Fruit fly (Drosophila melanogaster) whole organism, embryonic: ENCODE results near the gene Cyp12a5.

ENCODE experiments used
- Atf-2 ChIP-seq: fragments of 200-800 bp; sonication (Bioruptor generic); optimal IDR thresholded peaks from 2 replicates; lab custom pipeline; 2016; ENCODE audit warnings: missing biosample characterization, missing genetic modification characterization
- CG10267 ChIP-seq: fragments of 200-800 bp; sonication (Bioruptor generic); optimal IDR thresholded peaks from 2 replicates; lab custom pipeline; 2018; ENCODE audit warnings: missing biosample characterization, mild to moderate bottlenecking, missing genetic modification characterization, moderate library complexity
- CG10431 ChIP-seq: fragments of 200-800 bp; sonication (Bioruptor generic); optimal IDR thresholded peaks from 3 replicates; lab custom pipeline; 2018; ENCODE audit warnings: missing biosample characterization, mild to moderate bottlenecking, missing genetic modification characterization
- CG10543 ChIP-seq: fragments of 200-800 bp; sonication (Bioruptor generic); optimal IDR thresholded peaks from 3 replicates; lab custom pipeline; 2017; ENCODE audit warnings: missing biosample characterization, mild to moderate bottlenecking, missing genetic modification characterization, moderate library complexity
- CG11247 ChIP-seq: fragments of 200-800 bp; sonication (Bioruptor generic); IDR thresholded peaks from 2 replicates; pipeline ENCODE4 v1.3.6; 2022; ENCODE audit warnings: missing biosample characterization, missing genetic modification characterization
- CG11456 ChIP-seq: fragments of 200-800 bp; sonication (Bioruptor generic); IDR thresholded peaks from 3 replicates; pipeline ENCODE4 v1.3.6; 2022; ENCODE audit warnings: missing biosample characterization, missing genetic modification characterization
- CG12155 ChIP-seq: fragments of 200-800 bp; sonication (Bioruptor generic); optimal IDR thresholded peaks from 3 replicates; lab custom pipeline; 2016; ENCODE audit warnings: missing biosample characterization, missing genetic modification characterization
- CG12942 ChIP-seq: fragments of 200-800 bp; sonication (Bioruptor generic); optimal IDR thresholded peaks from 3 replicates; lab custom pipeline; 2016; ENCODE audit warnings: missing biosample characterization, missing genetic modification characterization
- CG14710 ChIP-seq: fragments of 200-800 bp; sonication (Bioruptor generic); optimal IDR thresholded peaks from 3 replicates; lab custom pipeline; 2019; ENCODE audit warnings: missing biosample characterization, mild to moderate bottlenecking, missing genetic modification characterization, moderate library complexity
- CG18764 ChIP-seq: fragments of 200-800 bp; sonication (Bioruptor generic); optimal IDR thresholded peaks from 3 replicates; lab custom pipeline; 2016; ENCODE audit warnings: missing biosample characterization, missing genetic modification characterization
- CG2889 ChIP-seq: fragments of 200-800 bp; sonication (Bioruptor generic); IDR thresholded peaks from 3 replicates; pipeline ENCODE4 v1.3.6; 2022; ENCODE audit warnings: missing biosample characterization, missing genetic modification characterization
- CG31224 ChIP-seq: fragments of 200-800 bp; sonication (Bioruptor generic); IDR thresholded peaks from 2 replicates; pipeline ENCODE4 v1.3.6; 2022; ENCODE audit warnings: missing biosample characterization, missing genetic modification characterization
- CG4360 ChIP-seq: fragments of 200-800 bp; sonication (Bioruptor generic); IDR thresholded peaks from 2 replicates; pipeline ENCODE4 v1.3.6; 2022; ENCODE audit warnings: missing biosample characterization, missing genetic modification characterization
- CG4730 ChIP-seq: fragments of 200-800 bp; sonication (Bioruptor generic); IDR thresholded peaks from 2 replicates; pipeline ENCODE4 v1.3.6; 2022; ENCODE audit warnings: missing biosample characterization, missing genetic modification characterization
- CG6654 ChIP-seq: fragments of 200-800 bp; sonication (Bioruptor generic); optimal IDR thresholded peaks from 2 replicates; lab custom pipeline; 2017; ENCODE audit warnings: missing biosample characterization, mild to moderate bottlenecking, missing genetic modification characterization
- CG6689 ChIP-seq: fragments of 200-800 bp; sonication (Bioruptor generic); IDR thresholded peaks from 2 replicates; pipeline ENCODE4 v1.3.6; 2022; ENCODE audit warnings: missing biosample characterization, missing genetic modification characterization
- CG7928 ChIP-seq: fragments of 200-800 bp; sonication (Bioruptor generic); optimal IDR thresholded peaks from 2 replicates; lab custom pipeline; 2017; ENCODE audit warnings: missing biosample characterization, mild to moderate bottlenecking, missing genetic modification characterization
- CG9932 ChIP-seq: fragments of 200-800 bp; sonication (Bioruptor generic); IDR thresholded peaks from 2 replicates; pipeline ENCODE4 v1.3.6; 2022; ENCODE audit warnings: missing biosample characterization, missing genetic modification characterization
- CHES-1-like ChIP-seq: fragments of 200-800 bp; sonication (Bioruptor generic); optimal IDR thresholded peaks from 2 replicates; lab custom pipeline; 2016; ENCODE audit warnings: missing biosample characterization, missing genetic modification characterization
- CrebB ChIP-seq: fragments of 200-800 bp; sonication (Bioruptor generic); optimal IDR thresholded peaks from 3 replicates; lab custom pipeline; 2018; ENCODE audit warnings: missing biosample characterization, mild to moderate bottlenecking, missing genetic modification characterization
- Fer3 ChIP-seq: fragments of 200-800 bp; sonication (Bioruptor generic); optimal IDR thresholded peaks from 2 replicates; lab custom pipeline; 2018; ENCODE audit warnings: missing biosample characterization, mild to moderate bottlenecking, missing genetic modification characterization, moderate library complexity
- Gsc ChIP-seq: fragments of 200-800 bp; sonication (Bioruptor generic); IDR thresholded peaks from 2 replicates; pipeline ENCODE4 v1.3.6; 2022; ENCODE audit warnings: missing biosample characterization, missing genetic modification characterization
- HHEX ChIP-seq: fragments of 200-800 bp; sonication (Bioruptor generic); optimal IDR thresholded peaks from 3 replicates; lab custom pipeline; 2017; ENCODE audit warnings: missing biosample characterization, mild to moderate bottlenecking, missing genetic modification characterization, missing genetic modification reagents
- HmgD ChIP-seq: fragments of 200-800 bp; sonication (Bioruptor generic); optimal IDR thresholded peaks from 3 replicates; lab custom pipeline; 2016; ENCODE audit warnings: missing biosample characterization, missing genetic modification characterization
- MESR4 ChIP-seq: fragments of 200-800 bp; sonication (Bioruptor generic); optimal IDR thresholded peaks from 2 replicates; lab custom pipeline; 2018; ENCODE audit warnings: missing biosample characterization, mild to moderate bottlenecking, missing genetic modification characterization, moderate library complexity
- NC2α ChIP-seq: fragments of 200-800 bp; sonication (Bioruptor generic); optimal IDR thresholded peaks from 2 replicates; lab custom pipeline; 2016; ENCODE audit warnings: missing biosample characterization, missing genetic modification characterization
- Optix ChIP-seq: fragments of 200-800 bp; sonication (Bioruptor generic); IDR thresholded peaks from 3 replicates; pipeline ENCODE4 v1.3.6; 2022; ENCODE audit warnings: missing biosample characterization, missing genetic modification characterization
- Side ChIP-seq: fragments of 200-800 bp; sonication (Bioruptor generic); optimal IDR thresholded peaks from 2 replicates; lab custom pipeline; 2016; ENCODE audit warnings: missing biosample characterization, missing genetic modification characterization
- Sry-β ChIP-seq: fragments of 200-800 bp; sonication (Bioruptor generic); optimal IDR thresholded peaks from 2 replicates; lab custom pipeline; 2018; ENCODE audit warnings: missing biosample characterization, mild to moderate bottlenecking, missing genetic modification characterization, moderate library complexity
- Ssrp ChIP-seq: fragments of 200-800 bp; sonication (Bioruptor generic); optimal IDR thresholded peaks from 2 replicates; lab custom pipeline; 2018; ENCODE audit warnings: missing biosample characterization, mild to moderate bottlenecking, missing genetic modification characterization, moderate library complexity
- Vsx1 ChIP-seq: fragments of 200-800 bp; sonication (Bioruptor generic); optimal IDR thresholded peaks from 2 replicates; lab custom pipeline; 2017; ENCODE audit warnings: missing biosample characterization, mild to moderate bottlenecking, missing genetic modification characterization, missing genetic modification reagents
- Xrp1 ChIP-seq: fragments of 200-800 bp; sonication (Bioruptor generic); IDR thresholded peaks from 2 replicates; pipeline ENCODE4 v1.3.6; 2022; ENCODE audit warnings: missing biosample characterization, missing genetic modification characterization
- YL-1 ChIP-seq: fragments of 200-800 bp; sonication (Bioruptor generic); optimal IDR thresholded peaks from 3 replicates; lab custom pipeline; 2017; ENCODE audit warnings: missing biosample characterization, mild to moderate bottlenecking, missing genetic modification characterization
- ato ChIP-seq: fragments of 200-800 bp; sonication (Bioruptor generic); IDR thresholded peaks from 2 replicates; pipeline ENCODE4 v1.3.6; 2022; ENCODE audit warnings: missing biosample characterization, missing genetic modification characterization; ENCODE audit not compliant: partially characterized antibody
- bbx ChIP-seq: fragments of 200-800 bp; sonication (Bioruptor generic); IDR thresholded peaks from 2 replicates; pipeline ENCODE4 v1.3.6; 2022; ENCODE audit warnings: missing biosample characterization, missing genetic modification characterization; ENCODE audit not compliant: partially characterized antibody
- bigmax ChIP-seq: fragments of 200-800 bp; sonication (Bioruptor generic); optimal IDR thresholded peaks from 2 replicates; lab custom pipeline; 2018; ENCODE audit warnings: missing biosample characterization, mild to moderate bottlenecking, missing genetic modification characterization
- dm ChIP-seq: fragments of 200-800 bp; sonication (Bioruptor generic); optimal IDR thresholded peaks from 3 replicates; lab custom pipeline; 2016; ENCODE audit warnings: missing biosample characterization, missing genetic modification characterization
- dpn ChIP-seq, 2 experiments: fragments of 200-800 bp; sonication (Bioruptor generic); optimal IDR thresholded peaks; 3 replicates each; lab custom pipeline; 2016; ENCODE audit warnings: missing biosample characterization in 2 of 2, missing genetic modification characterization in 2 of 2
- ems ChIP-seq: fragments of 200-800 bp; sonication (Bioruptor generic); optimal IDR thresholded peaks from 3 replicates; lab custom pipeline; 2016; ENCODE audit warnings: missing biosample characterization, missing genetic modification characterization
- gcm ChIP-seq: fragments of 200-800 bp; sonication (Bioruptor generic); optimal IDR thresholded peaks from 2 replicates; lab custom pipeline; 2019; ENCODE audit warnings: missing biosample characterization, mild to moderate bottlenecking, missing genetic modification characterization, moderate library complexity
- grau ChIP-seq: fragments of 200-800 bp; optimal IDR thresholded peaks from 3 replicates; lab custom pipeline; 2019; ENCODE audit warnings: missing biosample characterization, mild to moderate bottlenecking, missing genetic modification characterization, moderate library complexity
- lmd ChIP-seq: fragments of 200-800 bp; sonication (Bioruptor generic); IDR thresholded peaks from 2 replicates; pipeline ENCODE4 v1.3.6; 2022; ENCODE audit warnings: missing biosample characterization, missing genetic modification characterization
- nau ChIP-seq: fragments of 200-800 bp; sonication (Bioruptor generic); optimal IDR thresholded peaks from 3 replicates; lab custom pipeline; 2017; ENCODE audit warnings: missing biosample characterization, mild to moderate bottlenecking, missing genetic modification characterization, missing genetic modification reagents
- phol ChIP-seq: fragments of 200-800 bp; sonication (Bioruptor generic); optimal IDR thresholded peaks from 3 replicates; lab custom pipeline; 2018; ENCODE audit warnings: missing biosample characterization, mild to moderate bottlenecking, missing genetic modification characterization, moderate library complexity
- sna ChIP-seq: fragments of 200-800 bp; sonication (Bioruptor generic); IDR thresholded peaks from 2 replicates; pipeline ENCODE4 v1.3.6; 2022; ENCODE audit warnings: missing biosample characterization, missing genetic modification characterization; ENCODE audit not compliant: partially characterized antibody
- stwl ChIP-seq: fragments of 200-800 bp; sonication (Bioruptor generic); optimal IDR thresholded peaks from 3 replicates; lab custom pipeline; 2018; ENCODE audit warnings: missing biosample characterization, mild to moderate bottlenecking, missing genetic modification characterization, moderate library complexity
- tap ChIP-seq: fragments of 200-800 bp; optimal IDR thresholded peaks from 3 replicates; lab custom pipeline; 2019; ENCODE audit warnings: missing biosample characterization, mild to moderate bottlenecking, missing genetic modification characterization, moderate library complexity
- tll ChIP-seq, 2 experiments: fragments of 200-800 bp in 1 of 2; fragments of >200 bp in 1 of 2; sonication (Bioruptor generic) in 1 of 2; optimal IDR thresholded peaks; 2 replicates each; lab custom pipeline; 2017 to 2019; ENCODE audit warnings: missing biosample characterization in 2 of 2, missing genetic modification characterization in 2 of 2, mild to moderate bottlenecking in 1 of 2, moderate library complexity in 1 of 2
- tx ChIP-seq: fragments of 200-800 bp; sonication (Bioruptor generic); optimal IDR thresholded peaks from 2 replicates; lab custom pipeline; 2016; ENCODE audit warnings: missing biosample characterization, missing genetic modification characterization
- z ChIP-seq: fragments of 200-800 bp; sonication (Bioruptor generic); IDR thresholded peaks from 3 replicates; pipeline ENCODE4 v1.3.6; 2022; ENCODE audit warnings: missing biosample characterization, missing genetic modification characterization

The Cyp12a5 gene

dm6 chr3R:19162135-19162616 is 29.7 kb downstream of the Cyp12a5 start, which contains the start of the genes CG42359 and Nsun5 (continued):
- TF ChIP-seq NC2α (GFP tag; lab: Kevin White, UChicago): peak; percentile 76
- TF ChIP-seq CG7928: peak; percentile 98
- peak; percentile 92 for TF ChIP-seq CG10543 (GFP tag; lab: Kevin White, UChicago)
- peak; percentile 41 for TF ChIP-seq Vsx1 (GFP tag; lab: Kevin White, UChicago)
- TF ChIP-seq CG14710 (tag; lab: Kevin White, UChicago): peak; percentile 96
- peak; percentile 65 for TF ChIP-seq nau
- peak; percentile 93 to 95 for TF ChIP-seq dpn (GFP tag; optimal IDR thresholded peaks at IDR 0.05; lab: Kevin White, UChicago)
- TF ChIP-seq HmgD (GFP tag; lab: Kevin White, UChicago): peak; percentile 95
- TF ChIP-seq CG31224 (GFP tag; lab: Robert Waterston, UW): peak; percentile 71
- peak; percentile 93 for TF ChIP-seq MESR4
- TF ChIP-seq Side: peak; percentile 91
- TF ChIP-seq CG2889 (GFP tag; lab: Robert Waterston, UW): peak; percentile 77
- TF ChIP-seq dm (GFP tag; lab: Kevin White, UChicago): peak; percentile 98
- TF ChIP-seq CG10431 (GFP tag; lab: Kevin White, UChicago): peak; percentile 30
- peak; percentile 91 for TF ChIP-seq tx (GFP tag; lab: Kevin White, UChicago)
- TF ChIP-seq CG12155: peak; percentile 90
- peak; percentile 88 for TF ChIP-seq CrebB (tag; lab: Kevin White, UChicago)
- TF ChIP-seq Sry-β: peak; percentile 35
- TF ChIP-seq Gsc (GFP tag; lab: Robert Waterston, UW): no peak; the same call in 1 of the 2 replicates
- TF ChIP-seq Ssrp (tag; lab: Kevin White, UChicago): peak; percentile 82
- peak; percentile 92 for TF ChIP-seq CG18764 (GFP tag; lab: Kevin White, UChicago)
- TF ChIP-seq Atf-2: peak; percentile 88
- peak; percentile 94 for TF ChIP-seq CG9932 (GFP tag; lab: Robert Waterston, UW)
- peak; percentile 86 for TF ChIP-seq grau (tag; lab: Kevin White, UChicago)
- TF ChIP-seq CG12942 (GFP tag; lab: Kevin White, UChicago): peak; percentile 92
- peak; percentile 71 for TF ChIP-seq gcm (GFP tag; lab: Kevin White, UChicago)
- peak; percentile 91 for TF ChIP-seq CG6689 (GFP tag; lab: Robert Waterston, UW)
- TF ChIP-seq HHEX: peak; percentile 84
- peak; percentile 92 for TF ChIP-seq phol
- peak; percentile 57 for TF ChIP-seq CG6654
- TF ChIP-seq lmd (GFP tag; lab: Robert Waterston, UW): peak; percentile 84
- TF ChIP-seq Optix (GFP tag; lab: Robert Waterston, UW): peak; percentile 78
- peak; percentile 94 for TF ChIP-seq ems (GFP tag; lab: Kevin White, UChicago)
- TF ChIP-seq CG11247: peak; percentile 84
- TF ChIP-seq z (GFP tag; lab: Robert Waterston, UW): no peak
- peak; percentile 57; the same call in 1 of the 2 replicates for TF ChIP-seq CG4360 (GFP tag; lab: Robert Waterston, UW)
- TF ChIP-seq ato: peak; percentile 87
- peak; percentile 91 for TF ChIP-seq Xrp1 (GFP tag; lab: Robert Waterston, UW)
- TF ChIP-seq sna (GFP tag; lab: Robert Waterston, UW): peak; percentile 96
- peak; percentile 95 for TF ChIP-seq YL-1 (GFP tag; lab: Kevin White, UChicago)
- TF ChIP-seq stwl: peak; percentile 92
- peak; percentile 86 for TF ChIP-seq Fer3 (tag; lab: Kevin White, UChicago)
- TF ChIP-seq CG4730 (GFP tag; lab: Robert Waterston, UW): peak; percentile 83
- peak; percentile 88 for TF ChIP-seq bbx (GFP tag; lab: Robert Waterston, UW)
- TF ChIP-seq CG10267: peak; percentile 92
- TF ChIP-seq tap: peak; percentile 81
- TF ChIP-seq CG11456 (GFP tag; lab: Robert Waterston, UW): peak; percentile 91
- peak; percentile 59 for TF ChIP-seq bigmax
- peak; percentile 94 for TF ChIP-seq CHES-1-like (GFP tag; lab: Kevin White, UChicago)
- peak in 1 of 2 experiments; percentile 31 for TF ChIP-seq tll (GFP tag; optimal IDR thresholded peaks at IDR 0.05; lab: Kevin White, UChicago)
